Fruit fly (Drosophila melanogaster): ENCODE data around the gene CG18262.

- no peak for TF ChIP-seq Snoo (tag; optimal IDR thresholded peaks at IDR 0.05)
- no peak for TF ChIP-seq rn (GFP tag; IDR thresholded peaks at IDR 0.05)
- peak; percentile 69 for TF ChIP-seq CG4496 (GFP tag; IDR thresholded peaks at IDR 0.05)
- TF ChIP-seq CG32121 (GFP tag; IDR thresholded peaks at IDR 0.05): no peak
- no peak for TF ChIP-seq EcR (GFP tag; optimal IDR thresholded peaks at IDR 0.05)
- no peak for TF ChIP-seq CG9948 (tag; optimal IDR thresholded peaks at IDR 0.05)
- TF ChIP-seq CG10348 (GFP tag; IDR thresholded peaks at IDR 0.05): no peak
- peak; percentile 25; the same call in 1 of the 2 replicates for TF ChIP-seq Ets98B (GFP tag; IDR thresholded peaks at IDR 0.05)
These were observed 10.7 kb downstream of the CG18262 start for dm6 chrX:8163452-8163851.

Measured in whole organism, pupa.